In the genomic region with DNA sequence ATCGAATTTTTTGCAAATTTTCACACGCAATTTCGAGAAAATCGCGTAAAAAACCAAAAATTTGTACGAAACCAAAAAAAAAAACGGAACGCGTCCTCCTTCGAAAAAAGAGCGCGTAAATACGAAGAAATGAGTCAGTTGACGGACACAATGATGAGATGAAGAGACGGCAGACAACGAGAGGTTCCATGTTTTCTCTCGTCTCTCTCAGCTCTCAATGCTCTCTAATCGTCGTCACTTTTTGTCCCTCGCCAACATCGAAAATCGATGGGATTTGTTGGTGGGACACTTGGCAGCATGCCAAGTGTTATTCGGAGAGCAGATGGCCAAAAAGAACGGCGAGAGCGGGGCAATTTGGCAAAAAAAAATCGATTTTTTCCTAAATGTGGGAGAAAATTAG, we compare ENCODE assay signal across 4 worm cellular contexts.
A peak's percentile ranks its signal among the peaks of the same experiment; 100 is the strongest.
TF ChIP-seq lines count a peak whose summit lies in the region.

No protein-coding gene starts in this region.

TF ChIP-seq in whole organism, L2 larva, 48 proteins besides CTCF, POLR2A, EP300 and RAD21 (continues in another document):
- TF ChIP-seq elt-1 (tag; optimal IDR thresholded peaks at IDR 0.05; lab: Kevin White, UChicago) (no peak), nhr-12 (tag; optimal IDR thresholded peaks at IDR 0.05; lab: Kevin White, UChicago) (no peak), aly-2 (tag; optimal IDR thresholded peaks at IDR 0.05; lab: Kevin White, UChicago) (no peak), egl-27 (tag; optimal IDR thresholded peaks at IDR 0.05; lab: Kevin White, UChicago) (peak; percentile 77), nhr-237 (tag; optimal IDR thresholded peaks at IDR 0.05; lab: Kevin White, UChicago) (no peak), Y55F3AM.14 (GFP tag; optimal IDR thresholded peaks at IDR 0.05; lab: Kevin White, UChicago) (no peak), lin-39 (tag; optimal IDR thresholded peaks at IDR 0.05; lab: Kevin White, UChicago) (no peak), nhr-21 (tag; optimal IDR thresholded peaks at IDR 0.05; lab: Kevin White, UChicago) (peak; percentile 37), peb-1 (tag; optimal IDR thresholded peaks at IDR 0.05; lab: Kevin White, UChicago) (no peak), unc-39 (tag; optimal IDR thresholded peaks at IDR 0.05; lab: Kevin White, UChicago) (no peak), F13H6.1 (tag; optimal IDR thresholded peaks at IDR 0.05; lab: Kevin White, UChicago) (peak; percentile 84), sma-9 (GFP tag; optimal IDR thresholded peaks at IDR 0.05; lab: Kevin White, UChicago) (peak; percentile 87), sma-9 (tag; optimal IDR thresholded peaks at IDR 0.05; lab: Kevin White, UChicago) (no peak), nhr-25 (tag; optimal IDR thresholded peaks at IDR 0.05; lab: Kevin White, UChicago) (no peak), fos-1 (tag; optimal IDR thresholded peaks at IDR 0.05; lab: Kevin White, UChicago) (peak; percentile 95), zag-1 (tag; optimal IDR thresholded peaks at IDR 0.05; lab: Kevin White, UChicago) (peak; percentile 63), sem-4 (tag; optimal IDR thresholded peaks at IDR 0.05; lab: Kevin White, UChicago) (peak; percentile 57), elt-3 (tag; optimal IDR thresholded peaks at IDR 0.05; lab: Kevin White, UChicago) (no peak), lin-13 (GFP tag; optimal IDR thresholded peaks at IDR 0.05; lab: Kevin White, UChicago) (peak; percentile 79), ztf-4 (tag; optimal IDR thresholded peaks at IDR 0.05; lab: Kevin White, UChicago) (no peak), unc-55 (GFP tag; optimal IDR thresholded peaks at IDR 0.05; lab: Kevin White, UChicago) (peak; percentile 77), ztf-11 (tag; optimal IDR thresholded peaks at IDR 0.05; lab: Kevin White, UChicago) (no peak), ceh-82 (tag; optimal IDR thresholded peaks at IDR 0.05; lab: Kevin White, UChicago) (peak; percentile 48)

TF ChIP-seq in whole organism, L4 larva, 104 proteins besides CTCF, POLR2A, EP300 and RAD21 (continues in another document):
- TF ChIP-seq daf-8 (GFP tag; IDR thresholded peaks at IDR 0.05; lab: Robert Waterston, UW) (no peak), dve-1 (tag; optimal IDR thresholded peaks at IDR 0.05; lab: Kevin White, UChicago; ENCODE audit: insufficient read depth) (peak; percentile 87), zfp-2 (tag; optimal IDR thresholded peaks at IDR 0.05; lab: Kevin White, UChicago) (no peak), ZK337.2 (GFP tag; IDR thresholded peaks at IDR 0.05; lab: Robert Waterston, UW) (no peak), nhr-48 (tag; optimal IDR thresholded peaks at IDR 0.05; lab: Kevin White, UChicago) (peak; percentile 18), dpl-1 (GFP tag; optimal IDR thresholded peaks at IDR 0.05; lab: Kevin White, UChicago) (peak; percentile 73), hlh-11 (tag; optimal IDR thresholded peaks at IDR 0.05; lab: Kevin White, UChicago) (peak; percentile 82), set-16 (GFP tag; IDR thresholded peaks at IDR 0.05; lab: Robert Waterston, UW) (0 out of 2 replicates have a peak, but pooled peaks have one; percentile 7), F26F4.8 (GFP tag; conservative IDR thresholded peaks at IDR 0.05; lab: Robert Waterston, UW) (no peak), saeg-2 (GFP tag; IDR thresholded peaks at IDR 0.05; lab: Robert Waterston, UW) (no peak), madf-9 (GFP tag; conservative IDR thresholded peaks at IDR 0.05; lab: Robert Waterston, UW) (0 out of 2 replicates have a peak, but pooled peaks have one; percentile 28), hlh-30 (tag; optimal IDR thresholded peaks at IDR 0.05; lab: Kevin White, UChicago; ENCODE audit: insufficient read depth) (peak; percentile 88), nhr-28 (tag; optimal IDR thresholded peaks at IDR 0.05; lab: Kevin White, UChicago) (peak; percentile 68), lin-29 (GFP tag; IDR thresholded peaks at IDR 0.05; lab: Robert Waterston, UW) (peak; percentile 46; the same call in 1 of the 2 replicates), F49E8.2 (tag; optimal IDR thresholded peaks at IDR 0.05; lab: Kevin White, UChicago; ENCODE audit: borderline replicate concordance) (no peak), unc-39 (tag; optimal IDR thresholded peaks at IDR 0.05; lab: Kevin White, UChicago) (no peak), T26A8.4 (GFP tag; IDR thresholded peaks at IDR 0.05; lab: Robert Waterston, UW) (peak; percentile 59), egl-43 (GFP tag; IDR thresholded peaks at IDR 0.05; lab: Robert Waterston, UW) (no peak), ZK546.5 (tag; optimal IDR thresholded peaks at IDR 0.05; lab: Kevin White, UChicago) (no peak), dmd-9 (GFP tag; IDR thresholded peaks at IDR 0.05; lab: Robert Waterston, UW) (no peak), mep-1 (tag; optimal IDR thresholded peaks at IDR 0.05; lab: Kevin White, UChicago) (peak; percentile 83)

TF ChIP-seq in whole organism, late embryonic, 69 proteins besides CTCF, POLR2A, EP300 and RAD21:
- no peak for TF ChIP-seq K02D7.2 (tag; optimal IDR thresholded peaks at IDR 0.05; lab: Kevin White, UChicago)
- peak; percentile 24 for TF ChIP-seq ceh-18 (tag; optimal IDR thresholded peaks at IDR 0.05; lab: Kevin White, UChicago)
- peak; percentile 38 for TF ChIP-seq unc-42 (tag; optimal IDR thresholded peaks at IDR 0.05; lab: Kevin White, UChicago)
- peak; percentile 74 for TF ChIP-seq hlh-30 (tag; optimal IDR thresholded peaks at IDR 0.05; lab: Kevin White, UChicago; ENCODE audit: insufficient read depth)
- TF ChIP-seq ceh-9 (tag; optimal IDR thresholded peaks at IDR 0.05; lab: Kevin White, UChicago): no peak
- no peak for TF ChIP-seq nhr-11 (tag; optimal IDR thresholded peaks at IDR 0.05; lab: Kevin White, UChicago)
- TF ChIP-seq ceh-31 (tag; optimal IDR thresholded peaks at IDR 0.05; lab: Kevin White, UChicago): peak; percentile 76
- TF ChIP-seq ceh-30 (tag; optimal IDR thresholded peaks at IDR 0.05; lab: Kevin White, UChicago): peak; percentile 75
- TF ChIP-seq ceh-19 (GFP tag; optimal IDR thresholded peaks at IDR 0.05; lab: Kevin White, UChicago): no peak
- peak; percentile 45 for TF ChIP-seq tbx-2 (tag; optimal IDR thresholded peaks at IDR 0.05; lab: Kevin White, UChicago)
- TF ChIP-seq dve-1 (tag; optimal IDR thresholded peaks at IDR 0.05; lab: Kevin White, UChicago): peak; percentile 21
- no peak for TF ChIP-seq elt-2 (tag; optimal IDR thresholded peaks at IDR 0.05; lab: Kevin White, UChicago)
- peak; percentile 68 for TF ChIP-seq unc-55 (GFP tag; optimal IDR thresholded peaks at IDR 0.05; lab: Kevin White, UChicago)
- no peak for TF ChIP-seq sox-2 (GFP tag; IDR thresholded peaks at IDR 0.05; lab: Robert Waterston, UW)
- peak; percentile 39 for TF ChIP-seq ceh-34 (tag; optimal IDR thresholded peaks at IDR 0.05; lab: Kevin White, UChicago)
- peak; percentile 70 for TF ChIP-seq nfya-1 (tag; optimal IDR thresholded peaks at IDR 0.05; lab: Kevin White, UChicago)
- no peak for TF ChIP-seq che-1 (tag; optimal IDR thresholded peaks at IDR 0.05; lab: Kevin White, UChicago)
- TF ChIP-seq unc-3 (GFP tag; conservative IDR thresholded peaks at IDR 0.05; lab: Robert Waterston, UW): no peak
- no peak for TF ChIP-seq unc-3 (tag; optimal IDR thresholded peaks at IDR 0.05; lab: Kevin White, UChicago)
- TF ChIP-seq ceh-48 (tag; optimal IDR thresholded peaks at IDR 0.05; lab: Kevin White, UChicago): peak; percentile 100
- TF ChIP-seq ttx-3 (tag; optimal IDR thresholded peaks at IDR 0.05; lab: Kevin White, UChicago): no peak

TF ChIP-seq in whole organism, mixed stage, embryonic, 35 proteins besides CTCF, POLR2A, EP300 and RAD21:
- TF ChIP-seq mls-2 (tag; optimal IDR thresholded peaks at IDR 0.05; lab: Kevin White, UChicago) (no peak), nhr-76 (tag; optimal IDR thresholded peaks at IDR 0.05; lab: Kevin White, UChicago) (no peak), mep-1 (tag; optimal IDR thresholded peaks at IDR 0.05; lab: Kevin White, UChicago) (peak; percentile 58), ceh-43 (GFP tag; optimal IDR thresholded peaks at IDR 0.05; lab: Kevin White, UChicago) (no peak), nhr-12 (tag; optimal IDR thresholded peaks at IDR 0.05; lab: Kevin White, UChicago) (peak; percentile 59), ceh-39 (tag; optimal IDR thresholded peaks at IDR 0.05; lab: Kevin White, UChicago) (peak; percentile 91), hlh-1 (tag; optimal IDR thresholded peaks at IDR 0.05; lab: Kevin White, UChicago) (peak; percentile 86), nhr-28 (tag; optimal IDR thresholded peaks at IDR 0.05; lab: Kevin White, UChicago) (no peak), lsy-2 (tag; optimal IDR thresholded peaks at IDR 0.05; lab: Kevin White, UChicago) (peak; percentile 7), unc-62 (GFP tag; optimal IDR thresholded peaks at IDR 0.05; lab: Kevin White, UChicago) (peak; percentile 78), drap-1 (GFP tag; optimal IDR thresholded peaks at IDR 0.05; lab: Kevin White, UChicago) (peak; percentile 40), mab-5 (tag; optimal IDR thresholded peaks at IDR 0.05; lab: Kevin White, UChicago) (peak; percentile 47), lin-32 (GFP tag; optimal IDR thresholded peaks at IDR 0.05; lab: Kevin White, UChicago) (peak; percentile 18), pha-4 (tag; optimal IDR thresholded peaks at IDR 0.05; lab: Kevin White, UChicago) (peak; percentile 18), cnd-1 (tag; optimal IDR thresholded peaks at IDR 0.05; lab: Kevin White, UChicago) (peak; percentile 83), M03D4.4 (tag; optimal IDR thresholded peaks at IDR 0.05; lab: Kevin White, UChicago) (no peak), lin-13 (tag; optimal IDR thresholded peaks at IDR 0.05; lab: Kevin White, UChicago) (peak; percentile 31), ces-1 (GFP tag; optimal IDR thresholded peaks at IDR 0.05; lab: Kevin White, UChicago) (peak; percentile 86), sptf-1 (tag; optimal IDR thresholded peaks at IDR 0.05; lab: Kevin White, UChicago) (no peak), unc-120 (tag; optimal IDR thresholded peaks at IDR 0.05; lab: Kevin White, UChicago; ENCODE audit: poor library complexity, severe bottlenecking) (no peak)
